Fruit fly (Drosophila melanogaster): ENCODE data around the gene Cat.

The Cat gene

DNA sequence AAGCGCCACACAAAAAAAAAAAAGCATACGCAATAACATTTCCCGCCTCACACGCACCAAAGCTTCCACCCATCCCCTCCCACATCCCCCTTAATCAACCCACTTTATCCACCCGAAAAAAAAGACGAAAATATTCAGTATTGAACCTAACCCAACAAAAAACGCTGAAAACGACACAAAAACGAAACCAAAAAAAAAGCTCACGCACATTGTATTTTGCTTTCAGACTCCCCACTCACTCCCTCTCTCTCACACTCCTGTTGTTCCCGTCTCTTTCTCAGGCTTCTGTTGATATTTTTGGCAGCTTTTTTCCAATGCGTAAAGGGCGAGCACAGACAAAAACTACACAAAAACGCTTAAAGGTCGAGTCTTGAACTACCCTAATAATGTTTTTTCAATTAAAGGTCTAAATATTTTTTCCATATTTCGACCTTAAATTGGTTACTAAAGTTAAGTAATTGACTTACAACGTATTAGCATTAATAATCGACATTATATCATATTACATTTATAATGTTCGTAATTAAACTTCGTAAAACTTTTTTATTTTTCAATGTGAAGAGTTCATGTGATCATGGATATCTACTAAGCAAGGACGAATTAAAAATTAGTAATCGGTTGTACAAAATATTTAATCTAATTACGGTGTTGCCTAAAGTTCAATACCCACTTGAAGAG is 35.8 kb upstream of the Cat start:
- peak; percentile 73 for TF ChIP-seq Eip78C (GFP tag)
- peak; percentile 10 for TF ChIP-seq CG8319 (GFP tag; optimal IDR thresholded peaks at IDR 0.05)
- TF ChIP-seq CG6808 (GFP tag; optimal IDR thresholded peaks at IDR 0.05): no peak
- peak; percentile 48 for TF ChIP-seq CG32006 (GFP tag; optimal IDR thresholded peaks at IDR 0.05)
- TF ChIP-seq CG34406 (GFP tag; optimal IDR thresholded peaks at IDR 0.05): peak; percentile 18
- peak; percentile 73 for TF ChIP-seq fkh (GFP tag; optimal IDR thresholded peaks at IDR 0.05)
- TF ChIP-seq CG10631 (GFP tag; optimal IDR thresholded peaks at IDR 0.05): no peak
- no peak for TF ChIP-seq achi (GFP tag; optimal IDR thresholded peaks at IDR 0.05)
- TF ChIP-seq salr (GFP tag; optimal IDR thresholded peaks at IDR 0.05): peak in 1 of 2 experiments; percentile 34
- TF ChIP-seq CG4318 (GFP tag; optimal IDR thresholded peaks at IDR 0.05): no peak
- TF ChIP-seq CG1621 (tag; optimal IDR thresholded peaks at IDR 0.05): no peak
- TF ChIP-seq Sox14 (GFP tag; optimal IDR thresholded peaks at IDR 0.05): no peak
- no peak for TF ChIP-seq vri (GFP tag; optimal IDR thresholded peaks at IDR 0.05)
- TF ChIP-seq Hr4 (GFP tag; optimal IDR thresholded peaks at IDR 0.05): peak; percentile 11
- TF ChIP-seq CG6276 (GFP tag; optimal IDR thresholded peaks at IDR 0.05): peak; percentile 80
- TF ChIP-seq Met (GFP tag; optimal IDR thresholded peaks at IDR 0.05): no peak
- no peak for TF ChIP-seq CG3032 (tag; optimal IDR thresholded peaks at IDR 0.05)
- TF ChIP-seq svp (GFP tag): peak; percentile 68
- TF ChIP-seq CG8632 (GFP tag; optimal IDR thresholded peaks at IDR 0.05): peak; percentile 32
- peak; percentile 37 for TF ChIP-seq Lpt (GFP tag; optimal IDR thresholded peaks at IDR 0.05)
- TF ChIP-seq spab (GFP tag; optimal IDR thresholded peaks at IDR 0.05): no peak
- peak; percentile 21 for TF ChIP-seq pdm3 (GFP tag; optimal IDR thresholded peaks at IDR 0.05)
- peak; percentile 86 for TF ChIP-seq eg (GFP tag; IDR thresholded peaks at IDR 0.05)
- TF ChIP-seq CG15336 (GFP tag; IDR thresholded peaks at IDR 0.05): 0 out of 2 replicates have a peak, but pooled peaks have one; percentile 61
- TF ChIP-seq ss (GFP tag; optimal IDR thresholded peaks at IDR 0.05): peak in 1 of 2 experiments; percentile 9
- TF ChIP-seq Eip93F (GFP tag; optimal IDR thresholded peaks at IDR 0.05): no peak
- TF ChIP-seq CG6163 (GFP tag; IDR thresholded peaks at IDR 0.05): peak; percentile 53; the same call in 1 of the 3 replicates
- TF ChIP-seq acj6 (GFP tag; optimal IDR thresholded peaks at IDR 0.05): no peak
- peak; percentile 16 for TF ChIP-seq Eip75B (GFP tag; optimal IDR thresholded peaks at IDR 0.05)
- peak; percentile 76 for TF ChIP-seq CG8119 (GFP tag; IDR thresholded peaks at IDR 0.05)
- no peak for TF ChIP-seq CG9139 (GFP tag; optimal IDR thresholded peaks at IDR 0.05)
- TF ChIP-seq CG31627 (GFP tag; optimal IDR thresholded peaks at IDR 0.05): no peak
- no peak for TF ChIP-seq Gug (GFP tag; IDR thresholded peaks at IDR 0.05)
- peak; percentile 24 for TF ChIP-seq CG6792 (GFP tag; optimal IDR thresholded peaks at IDR 0.05)
- no peak for TF ChIP-seq CG11294 (GFP tag; IDR thresholded peaks at IDR 0.05)
- no peak for TF ChIP-seq Ets21C (GFP tag; optimal IDR thresholded peaks at IDR 0.05)
- TF ChIP-seq Hr39 (GFP tag; optimal IDR thresholded peaks at IDR 0.05): no peak
- peak; percentile 11 for TF ChIP-seq net (GFP tag; optimal IDR thresholded peaks at IDR 0.05)
- TF ChIP-seq esn (GFP tag; optimal IDR thresholded peaks at IDR 0.05): no peak
- no peak for TF ChIP-seq CG7368 (GFP tag; optimal IDR thresholded peaks at IDR 0.05)
- TF ChIP-seq CG10669 (GFP tag; optimal IDR thresholded peaks at IDR 0.05): no peak

- TF ChIP-seq pdm3 (GFP tag; optimal IDR thresholded peaks at IDR 0.05) (no peak), CG31627 (GFP tag; optimal IDR thresholded peaks at IDR 0.05) (no peak), Hr4 (GFP tag; optimal IDR thresholded peaks at IDR 0.05) (no peak), fkh (GFP tag; optimal IDR thresholded peaks at IDR 0.05) (no peak), esn (GFP tag; optimal IDR thresholded peaks at IDR 0.05) (no peak), CG11294 (GFP tag; IDR thresholded peaks at IDR 0.05) (no peak; the same call in 1 of the 2 replicates), eg (GFP tag; IDR thresholded peaks at IDR 0.05) (no peak), spab (GFP tag; optimal IDR thresholded peaks at IDR 0.05) (no peak), CG1621 (tag; optimal IDR thresholded peaks at IDR 0.05) (no peak), Sox14 (GFP tag; optimal IDR thresholded peaks at IDR 0.05) (no peak)
Measured at dm6 chr3L:18787882-18788281, 34.5 kb upstream of the Cat start.
